Worm (Caenorhabditis elegans) whole organism, L4 larva: ENCODE results near the gene gpa-7.

ENCODE experiments used
- D1046.2 ChIP-seq: fragments of 200-800 bp; sonication (Bioruptor generic); IDR thresholded peaks from 2 replicates; pipeline ENCODE4 v1.3.6; 2022; ENCODE audit warnings: missing genetic modification characterization, missing compliant biosample characterization
- F26F4.8 ChIP-seq: fragments of 200-800 bp; sonication (Bioruptor generic); conservative IDR thresholded peaks from 2 replicates; pipeline ENCODE4 v1.3.6; 2022; ENCODE audit warnings: missing genetic modification characterization, missing compliant biosample characterization
- F37D6.2 ChIP-seq: sonication (generic microtip); optimal IDR thresholded peaks from 2 replicates; lab custom pipeline; 2016; ENCODE audit warnings: mild to moderate bottlenecking, missing genetic modification characterization, missing compliant biosample characterization
- F49E8.2 ChIP-seq: sonication (generic microtip); optimal IDR thresholded peaks from 2 replicates; lab custom pipeline; 2016; ENCODE audit warnings: missing compliant biosample characterization, mild to moderate bottlenecking, missing genetic modification characterization, borderline replicate concordance
- R02D3.7 ChIP-seq: fragments of 150-350 bp; sonication (generic microtip); optimal IDR thresholded peaks from 3 replicates; lab custom pipeline; 2014; ENCODE audit warnings: missing biosample characterization, missing genetic modification characterization
- Y5F2A.4 ChIP-seq: fragments of 200-800 bp; sonication (Bioruptor generic); optimal IDR thresholded peaks from 2 replicates; lab custom pipeline; 2018; ENCODE audit warnings: mild to moderate bottlenecking, missing genetic modification characterization, missing compliant biosample characterization
- ZK337.2 ChIP-seq: fragments of 200-800 bp; sonication (Bioruptor generic); IDR thresholded peaks from 2 replicates; pipeline ENCODE4 v1.3.6; 2022; ENCODE audit warnings: missing genetic modification reagents, missing genetic modification characterization, missing compliant biosample characterization
- ama-1 ChIP-seq: fragments of 150-350 bp; optimal IDR thresholded peaks from 2 replicates; lab custom pipeline; 2014; ENCODE audit warnings: inconsistent platforms, mixed read lengths
- arid-1 ChIP-seq: fragments of 200-800 bp; sonication (Bioruptor generic); conservative IDR thresholded peaks from 2 replicates; pipeline ENCODE4 v1.3.6; 2022; ENCODE audit warnings: missing genetic modification reagents, missing genetic modification characterization, missing compliant biosample characterization
- attf-4 ChIP-seq: sonication (generic microtip); optimal IDR thresholded peaks from 3 replicates; lab custom pipeline; 2017; ENCODE audit warnings: missing biosample characterization, missing genetic modification characterization
- ceh-32 ChIP-seq: sonication (generic microtip); optimal IDR thresholded peaks from 2 replicates; lab custom pipeline; 2016; ENCODE audit warnings: mild to moderate bottlenecking, missing genetic modification characterization, missing compliant biosample characterization; ENCODE audit not compliant: poor library complexity
- ceh-62 ChIP-seq: sonication (generic microtip); optimal IDR thresholded peaks from 2 replicates; lab custom pipeline; 2017; ENCODE audit warnings: missing biosample characterization, missing genetic modification characterization
- daf-16 ChIP-seq, 3 experiments: sonication (generic microtip); optimal IDR thresholded peaks; 2 replicates each; lab custom pipeline; 2016 to 2017; ENCODE audit warnings: missing genetic modification characterization in 3 of 3, missing genetic modification reagents in 3 of 3, mild to moderate bottlenecking in 2 of 3, missing compliant biosample characterization in 2 of 3, missing biosample characterization in 1 of 3, moderate library complexity in 1 of 3
- daf-8 ChIP-seq: fragments of 200-800 bp; sonication (Bioruptor generic); IDR thresholded peaks from 2 replicates; pipeline ENCODE4 v1.3.6; 2022; ENCODE audit warnings: missing genetic modification characterization, missing compliant biosample characterization
- dmd-6 ChIP-seq: fragments of 200-800 bp; sonication (Bioruptor generic); IDR thresholded peaks from 2 replicates; pipeline ENCODE4 v1.3.6; 2022; ENCODE audit warnings: missing genetic modification reagents, missing genetic modification characterization, missing compliant biosample characterization
- dmd-8 ChIP-seq: fragments of 200-800 bp; sonication (Bioruptor generic); IDR thresholded peaks from 2 replicates; pipeline ENCODE4 v1.3.6; 2022; ENCODE audit warnings: missing genetic modification characterization, missing compliant biosample characterization
- dmd-9 ChIP-seq: fragments of 200-800 bp; sonication (Bioruptor generic); IDR thresholded peaks from 2 replicates; pipeline ENCODE4 v1.3.6; 2022; ENCODE audit warnings: missing genetic modification reagents, missing genetic modification characterization, missing compliant biosample characterization
- dve-1 ChIP-seq: sonication (generic microtip); optimal IDR thresholded peaks from 2 replicates; lab custom pipeline; 2017; ENCODE audit warnings: antibody characterized with exemption, mild to moderate bottlenecking, missing genetic modification characterization, missing compliant biosample characterization; ENCODE audit not compliant: insufficient read depth
- egl-27 ChIP-seq: sonication (generic microtip); optimal IDR thresholded peaks from 3 replicates; lab custom pipeline; 2017; ENCODE audit warnings: missing biosample characterization, missing genetic modification reagents, missing genetic modification characterization
- hif-1 ChIP-seq, 2 experiments: sonication (generic microtip); optimal IDR thresholded peaks; 2 replicates each; lab custom pipeline; 2016 to 2017; ENCODE audit warnings: missing compliant biosample characterization in 2 of 2, missing genetic modification characterization in 2 of 2, missing genetic modification reagents in 2 of 2, missing genotype in 2 of 2, mild to moderate bottlenecking in 1 of 2
- hlh-11 ChIP-seq: fragments of 200-800 bp; sonication (Bioruptor generic); optimal IDR thresholded peaks from 2 replicates; lab custom pipeline; 2018; ENCODE audit warnings: mild to moderate bottlenecking, missing genetic modification characterization, missing compliant biosample characterization
- hmg-1.1 ChIP-seq: fragments of 200-800 bp; sonication (Bioruptor generic); IDR thresholded peaks from 2 replicates; pipeline ENCODE4 v1.3.6; 2022; ENCODE audit warnings: missing genetic modification reagents, missing genetic modification characterization, missing compliant biosample characterization
- jun-1 ChIP-seq: fragments of 150-350 bp; optimal IDR thresholded peaks from 2 replicates; lab custom pipeline; 2014; ENCODE audit warnings: missing biosample characterization, missing genetic modification reagents, missing genetic modification characterization
- lin-13 ChIP-seq: fragments of 150-350 bp; optimal IDR thresholded peaks from 2 replicates; lab custom pipeline; 2014; ENCODE audit warnings: missing biosample characterization, missing genetic modification reagents, missing genetic modification characterization
- lin-15B ChIP-seq: fragments of 150-350 bp; sonication (generic microtip); optimal IDR thresholded peaks from 3 replicates; lab custom pipeline; 2014; ENCODE audit warnings: missing biosample characterization, missing genetic modification characterization
- lin-39 ChIP-seq: fragments of 150-350 bp; optimal IDR thresholded peaks from 2 replicates; lab custom pipeline; 2014; ENCODE audit warnings: missing biosample characterization, missing genetic modification reagents, missing genetic modification characterization
- lsy-2 ChIP-seq, 2 experiments: fragments of 150-350 bp in 1 of 2; sonication (generic microtip) in 1 of 2; optimal IDR thresholded peaks; 2 replicates each; lab custom pipeline; 2014 to 2017; ENCODE audit warnings: missing biosample characterization in 2 of 2, missing genetic modification characterization in 2 of 2
- mxl-2 ChIP-seq: fragments of 200-800 bp; sonication (Bioruptor generic); conservative IDR thresholded peaks from 2 replicates; pipeline ENCODE4 v1.3.6; 2022; ENCODE audit warnings: missing genetic modification reagents, missing genetic modification characterization, missing compliant biosample characterization
- mxl-3 ChIP-seq: fragments of 200-800 bp; sonication (Bioruptor generic); optimal IDR thresholded peaks from 2 replicates; lab custom pipeline; 2018; ENCODE audit warnings: mild to moderate bottlenecking, missing genetic modification characterization, missing compliant biosample characterization
- nhr-237 ChIP-seq: sonication (generic microtip); optimal IDR thresholded peaks from 2 replicates; lab custom pipeline; 2017; ENCODE audit warnings: missing biosample characterization, missing genetic modification characterization
- nhr-25 ChIP-seq: sonication (generic microtip); optimal IDR thresholded peaks from 2 replicates; lab custom pipeline; 2017; ENCODE audit warnings: missing genetic modification characterization, mild to moderate bottlenecking, missing compliant biosample characterization, antibody characterized with exemption, moderate library complexity, borderline replicate concordance; ENCODE audit not compliant: insufficient read depth
- nhr-28 ChIP-seq: fragments of 150-350 bp; optimal IDR thresholded peaks from 2 replicates; lab custom pipeline; 2014; ENCODE audit warnings: missing biosample characterization, missing genetic modification characterization
- nhr-41 ChIP-seq: fragments of 200-800 bp; sonication (Bioruptor generic); IDR thresholded peaks from 2 replicates; pipeline ENCODE4 v1.3.6; 2022; ENCODE audit warnings: missing genetic modification reagents, missing genetic modification characterization, missing compliant biosample characterization
- nhr-6 ChIP-seq: fragments of 150-350 bp; optimal IDR thresholded peaks from 2 replicates; lab custom pipeline; 2014; ENCODE audit warnings: missing biosample characterization, missing genetic modification characterization
- nhr-76 ChIP-seq: fragments of 150-350 bp; optimal IDR thresholded peaks from 2 replicates; lab custom pipeline; 2014; ENCODE audit warnings: missing biosample characterization, missing genetic modification characterization
- php-3 ChIP-seq: fragments of 200-800 bp; sonication (Bioruptor generic); IDR thresholded peaks from 2 replicates; pipeline ENCODE4 v1.3.6; 2022; ENCODE audit warnings: missing genetic modification reagents, missing genetic modification characterization, missing compliant biosample characterization
- saeg-2 ChIP-seq: fragments of 200-800 bp; sonication (Bioruptor generic); IDR thresholded peaks from 2 replicates; pipeline ENCODE4 v1.3.6; 2022; ENCODE audit warnings: missing genetic modification reagents, missing genetic modification characterization, missing compliant biosample characterization
- snpc-4 ChIP-seq: fragments of 150-350 bp; optimal IDR thresholded peaks from 2 replicates; lab custom pipeline; 2014; ENCODE audit warnings: missing biosample characterization, missing genetic modification characterization
- spr-1 ChIP-seq: sonication (generic microtip); optimal IDR thresholded peaks from 2 replicates; lab custom pipeline; 2016; ENCODE audit warnings: mild to moderate bottlenecking, missing genetic modification characterization, missing compliant biosample characterization
- spr-3 ChIP-seq: fragments of 200-800 bp; sonication (Bioruptor generic); optimal IDR thresholded peaks from 2 replicates; lab custom pipeline; 2018; ENCODE audit warnings: mild to moderate bottlenecking, missing genetic modification characterization, missing compliant biosample characterization
- tag-97 ChIP-seq: fragments of 200-800 bp; sonication (Bioruptor generic); IDR thresholded peaks from 2 replicates; pipeline ENCODE4 v1.3.6; 2022; ENCODE audit warnings: missing genetic modification characterization, missing compliant biosample characterization
- tra-1 ChIP-seq: fragments of 200-800 bp; sonication (Bioruptor generic); IDR thresholded peaks from 2 replicates; pipeline ENCODE4 v1.3.6; 2022; ENCODE audit warnings: missing genetic modification reagents, missing genetic modification characterization, missing compliant biosample characterization
- unc-130 ChIP-seq: sonication (generic microtip); optimal IDR thresholded peaks from 2 replicates; lab custom pipeline; 2016; ENCODE audit warnings: missing genetic modification reagents, missing genetic modification characterization, missing compliant biosample characterization
- unc-39 ChIP-seq: sonication (generic microtip); optimal IDR thresholded peaks from 2 replicates; lab custom pipeline; 2017; ENCODE audit warnings: missing biosample characterization, missing genetic modification characterization
- vab-7 ChIP-seq: fragments of 200-800 bp; sonication (Bioruptor generic); IDR thresholded peaks from 2 replicates; pipeline ENCODE4 v1.3.6; 2022; ENCODE audit warnings: missing genetic modification reagents, missing genetic modification characterization, missing compliant biosample characterization
- zag-1 ChIP-seq: fragments of 150-350 bp; optimal IDR thresholded peaks from 2 replicates; lab custom pipeline; 2014; ENCODE audit warnings: missing biosample characterization, missing genetic modification characterization
- zfp-2 ChIP-seq: sonication (generic microtip); optimal IDR thresholded peaks from 2 replicates; lab custom pipeline; 2016; ENCODE audit warnings: mild to moderate bottlenecking, missing genetic modification characterization, missing compliant biosample characterization
- zfp-3 ChIP-seq: fragments of 200-800 bp; sonication (Bioruptor generic); conservative IDR thresholded peaks from 2 replicates; pipeline ENCODE4 v1.3.6; 2022; ENCODE audit warnings: missing genetic modification reagents, missing genetic modification characterization, missing compliant biosample characterization
- zip-11 ChIP-seq: fragments of 200-800 bp; sonication (Bioruptor generic); IDR thresholded peaks from 2 replicates; pipeline ENCODE4 v1.3.6; 2022; ENCODE audit warnings: missing genetic modification characterization, missing compliant biosample characterization
- ztf-11 ChIP-seq: fragments of 150-350 bp; optimal IDR thresholded peaks from 2 replicates; lab custom pipeline; 2014; ENCODE audit warnings: missing biosample characterization, missing genetic modification characterization

Gene gpa-7

ce11 chrIV:10373772-10374288 is 30.0 kb upstream of the gpa-7 start, which contains the start of gene mpz-5 (continued):
- TF ChIP-seq hif-1 (tag; optimal IDR thresholded peaks at IDR 0.05; lab: Kevin White, UChicago) (peak in 1 of 2 experiments; percentile 37), F26F4.8 (GFP tag; lab: Robert Waterston, UW) (no peak), mxl-2 (GFP tag; lab: Robert Waterston, UW) (no peak), ceh-62 (tag; lab: Kevin White, UChicago) (no peak), hmg-1.1 (peak; percentile 61; the same call in 1 of the 2 replicates), daf-8 (GFP tag; lab: Robert Waterston, UW) (no peak), dve-1 (peak; percentile 81), saeg-2 (GFP tag; lab: Robert Waterston, UW) (no peak), zip-11 (GFP tag; lab: Robert Waterston, UW) (no peak), ceh-32 (no peak), dmd-8 (no peak), hlh-11 (tag; lab: Kevin White, UChicago) (peak; percentile 55), lsy-2 (tag; optimal IDR thresholded peaks at IDR 0.05; lab: Kevin White, UChicago) (peak in 1 of 2 experiments; percentile 89), R02D3.7 (tag; lab: Kevin White, UChicago) (no peak), lin-13 (GFP tag; lab: Kevin White, UChicago) (no peak), attf-4 (tag; lab: Kevin White, UChicago) (no peak), lin-15B (tag; lab: Kevin White, UChicago) (no peak), unc-130 (peak; percentile 21), lin-39 (no peak), snpc-4 (tag; lab: Kevin White, UChicago) (no peak), nhr-237 (tag; lab: Kevin White, UChicago) (no peak), tag-97 (GFP tag; lab: Robert Waterston, UW) (no peak), F37D6.2 (tag; lab: Kevin White, UChicago) (peak; percentile 30), ama-1 (lab: Kevin White, UChicago) (no peak), F49E8.2 (no peak), zfp-3 (GFP tag; lab: Robert Waterston, UW) (no peak), zfp-2 (tag; lab: Kevin White, UChicago) (no peak), ztf-11 (tag; lab: Kevin White, UChicago) (no peak), unc-39 (no peak), egl-27 (no peak), arid-1 (GFP tag; lab: Robert Waterston, UW) (no peak), nhr-76 (no peak), daf-16 (GFP tag; optimal IDR thresholded peaks at IDR 0.05; lab: Kevin White, UChicago) (peak in 1 of 2 experiments; percentile 19), daf-16 (tag; optimal IDR thresholded peaks at IDR 0.05; lab: Kevin White, UChicago) (peak; percentile 36), nhr-41 (GFP tag; lab: Robert Waterston, UW) (no peak), vab-7 (GFP tag; lab: Robert Waterston, UW) (no peak), nhr-28 (tag; lab: Kevin White, UChicago) (peak; percentile 44), nhr-6 (tag; lab: Kevin White, UChicago) (peak; percentile 17), ZK337.2 (GFP tag; lab: Robert Waterston, UW) (no peak), D1046.2 (GFP tag; lab: Robert Waterston, UW) (no peak), spr-3 (GFP tag; lab: Kevin White, UChicago) (no peak), Y5F2A.4 (no peak), zag-1 (tag; lab: Kevin White, UChicago) (no peak), tra-1 (GFP tag; lab: Robert Waterston, UW) (no peak), mxl-3 (GFP tag; lab: Kevin White, UChicago) (no peak), php-3 (GFP tag; lab: Robert Waterston, UW) (no peak), dmd-9 (GFP tag; lab: Robert Waterston, UW) (no peak), spr-1 (peak; percentile 30), nhr-25 (tag; lab: Kevin White, UChicago) (peak; percentile 16), dmd-6 (GFP tag; lab: Robert Waterston, UW) (peak; percentile 59), jun-1 (tag; lab: Kevin White, UChicago) (no peak)
